Worm (Caenorhabditis elegans): ENCODE data around the gene rabr-2.

- TF ChIP-seq hrde-1 (tag; optimal IDR thresholded peaks at IDR 0.05; ENCODE audit: borderline replicate concordance) (no peak), ceh-40 (GFP tag; IDR thresholded peaks at IDR 0.05) (no peak), hsf-1 (GFP tag; IDR thresholded peaks at IDR 0.05) (no peak), ama-1 (optimal IDR thresholded peaks at IDR 0.05) (no peak), ama-1 (GFP tag; optimal IDR thresholded peaks at IDR 0.05) (no peak), lin-40 (tag; optimal IDR thresholded peaks at IDR 0.05) (no peak), ceh-27 (GFP tag; optimal IDR thresholded peaks at IDR 0.05) (no peak), K11D2.4 (GFP tag; IDR thresholded peaks at IDR 0.05) (no peak), hlh-12 (tag; optimal IDR thresholded peaks at IDR 0.05) (no peak), egl-44 (GFP tag; IDR thresholded peaks at IDR 0.05) (no peak), unc-130 (GFP tag; optimal IDR thresholded peaks at IDR 0.05) (no peak), lag-1 (GFP tag; IDR thresholded peaks at IDR 0.05) (no peak), F52B5.7 (tag; optimal IDR thresholded peaks at IDR 0.05) (no peak), madf-8 (GFP tag; conservative IDR thresholded peaks at IDR 0.05) (no peak)
Observed at ce11 chrIV:17431287-17431686, 51.8 kb downstream of the rabr-2 start, which contains the start of gene lact-6.
